Worm (Caenorhabditis elegans): ENCODE results near the gene nuo-1.

- TF ChIP-seq him-1 (tag; optimal IDR thresholded peaks at IDR 0.05) (no peak), W03F9.2 (tag; optimal IDR thresholded peaks at IDR 0.05) (no peak)
Measured at ce11 chrII:11086770-11087169, 10.9 kb upstream of the nuo-1 start.

Measured in whole organism, L4/young adult.